Worm (Caenorhabditis elegans): ENCODE data around the gene gcy-23.

The gcy-23 gene

DNA sequence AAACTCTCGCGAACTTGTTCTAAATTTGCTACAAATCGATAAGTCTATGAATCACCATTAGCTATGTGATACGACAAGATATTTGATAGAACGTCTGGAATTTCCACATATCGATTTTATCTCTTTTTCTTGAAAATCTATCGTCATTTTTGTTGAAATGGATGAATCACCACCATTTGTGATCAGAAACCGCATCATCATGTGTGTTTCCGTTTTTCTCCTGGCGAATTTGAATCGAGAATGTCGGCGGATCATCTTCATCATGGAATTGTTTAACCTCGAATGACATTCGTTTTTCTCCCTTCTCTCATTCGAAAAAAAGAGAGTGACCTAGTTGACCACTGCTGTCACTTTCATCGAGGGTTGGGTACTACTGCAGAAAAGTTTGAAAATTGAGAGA lies 54.9 kb downstream of the gcy-23 start:
- TF ChIP-seq pag-3 (tag; optimal IDR thresholded peaks at IDR 0.05; ENCODE audit: borderline replicate concordance) (no peak), unc-3 (GFP tag; conservative IDR thresholded peaks at IDR 0.05) (no peak), unc-3 (tag; optimal IDR thresholded peaks at IDR 0.05) (no peak), dmd-4 (tag; optimal IDR thresholded peaks at IDR 0.05; ENCODE audit: borderline replicate concordance) (no peak), unc-86 (tag; optimal IDR thresholded peaks at IDR 0.05) (no peak), dve-1 (tag; optimal IDR thresholded peaks at IDR 0.05) (no peak)

- peak; percentile 20 for TF ChIP-seq pros-1 (tag; optimal IDR thresholded peaks at IDR 0.05)
- peak; percentile 84 for TF ChIP-seq unc-55 (GFP tag; optimal IDR thresholded peaks at IDR 0.05)
- TF ChIP-seq ref-2 (tag; optimal IDR thresholded peaks at IDR 0.05) = peak; percentile 21
- peak; percentile 30 for TF ChIP-seq elt-2 (tag; optimal IDR thresholded peaks at IDR 0.05)
- no peak for TF ChIP-seq eyg-1 (tag; optimal IDR thresholded peaks at IDR 0.05)
- TF ChIP-seq pat-9 (tag; optimal IDR thresholded peaks at IDR 0.05) = no peak
- TF ChIP-seq ceh-18 (tag; optimal IDR thresholded peaks at IDR 0.05) = peak; percentile 39
- TF ChIP-seq madf-2 (tag; optimal IDR thresholded peaks at IDR 0.05) = no peak
- peak; percentile 4 for TF ChIP-seq ets-4 (tag; optimal IDR thresholded peaks at IDR 0.05)
- TF ChIP-seq dmd-4 (tag; optimal IDR thresholded peaks at IDR 0.05; ENCODE audit: borderline replicate concordance) = no peak
- no peak for TF ChIP-seq ceh-9 (tag; optimal IDR thresholded peaks at IDR 0.05)
- TF ChIP-seq ceh-2 (tag; optimal IDR thresholded peaks at IDR 0.05) = no peak
- TF ChIP-seq dve-1 (tag; optimal IDR thresholded peaks at IDR 0.05) = no peak
- no peak for TF ChIP-seq ttx-3 (tag; optimal IDR thresholded peaks at IDR 0.05)
- no peak for TF ChIP-seq pha-2 (tag; optimal IDR thresholded peaks at IDR 0.05)
- peak; percentile 43 for TF ChIP-seq Y22D7AL.16 (tag; optimal IDR thresholded peaks at IDR 0.05)
- no peak for TF ChIP-seq npax-4 (tag; optimal IDR thresholded peaks at IDR 0.05)
- no peak for TF ChIP-seq sox-4 (tag; optimal IDR thresholded peaks at IDR 0.05)
- no peak for TF ChIP-seq C38D4.7 (GFP tag; optimal IDR thresholded peaks at IDR 0.05)
Measured at ce11 chrIV:3233429-3233885, 55.7 kb downstream of the gcy-23 start.
